Fruit fly (Drosophila melanogaster): ENCODE measurements around the gene CG31775.

DNA sequence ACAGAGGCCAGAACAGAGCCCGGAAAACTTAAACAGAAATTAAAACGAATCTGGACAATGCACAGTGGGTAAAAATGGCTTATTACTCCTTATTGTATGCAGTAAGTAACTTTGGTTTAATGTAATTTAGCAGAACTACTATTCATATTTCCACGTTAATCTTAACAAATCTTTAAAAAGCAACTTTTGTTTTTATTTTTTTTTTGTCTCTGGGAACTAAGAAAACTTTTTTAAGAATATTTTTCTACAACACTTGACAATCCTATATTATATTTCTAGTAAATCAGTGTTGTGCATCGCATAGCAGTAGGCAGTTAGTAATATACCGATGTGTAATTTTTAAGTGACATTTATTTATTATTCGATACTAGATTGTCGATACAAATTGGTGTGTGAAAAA, 28.0 kb upstream of the CG31775 start, which contains the start of gene CG4701:
- TF ChIP-seq insv (optimal IDR thresholded peaks at IDR 0.05) (no peak), h (optimal IDR thresholded peaks at IDR 0.05) (no peak), psq (optimal IDR thresholded peaks at IDR 0.05) (no peak), Myc (optimal IDR thresholded peaks at IDR 0.05) (no peak)

Measured in Kc167 (cell line).